Fruit fly (Drosophila melanogaster): Measurements from ENCODE around the gene Skel.

Skel gene

dm6 chr3R:10696371-10696777 lies 9.6 kb downstream of the Skel start, which contains the start of the genes pug, CG14683 and CG46459:
TSS of gene pug (plus strand) at chr3R:10696534.
TSS of gene CG14683 (plus strand) at chr3R:10696647.
TSS of gene CG46459 (plus strand) at chr3R:10696647.
- TF ChIP-seq chinmo (GFP tag; IDR thresholded peaks at IDR 0.05; ENCODE audit: partially characterized antibody) (peak; percentile 85; the same call in 3 of the 4 replicates), D19A (tag; optimal IDR thresholded peaks at IDR 0.05) (peak; percentile 1), sob (GFP tag; IDR thresholded peaks at IDR 0.05) (peak; percentile 65), CG32767 (GFP tag; IDR thresholded peaks at IDR 0.05) (no peak), tll (GFP tag; optimal IDR thresholded peaks at IDR 0.05) (no peak), peb (GFP tag; IDR thresholded peaks at IDR 0.05) (no peak), CG31224 (GFP tag; IDR thresholded peaks at IDR 0.05) (0 out of 2 replicates have a peak, but pooled peaks have one; percentile 16), scrt (GFP tag; optimal IDR thresholded peaks at IDR 0.05) (no peak), ato (GFP tag; IDR thresholded peaks at IDR 0.05; ENCODE audit: partially characterized antibody) (peak; percentile 90), CG6683 (GFP tag; optimal IDR thresholded peaks at IDR 0.05) (no peak), CG7786 (GFP tag; optimal IDR thresholded peaks at IDR 0.05) (peak; percentile 46), lilli (GFP tag; optimal IDR thresholded peaks at IDR 0.05) (peak; percentile 74), Taf1 (GFP tag; IDR thresholded peaks at IDR 0.05) (no peak), CG9797 (GFP tag; optimal IDR thresholded peaks at IDR 0.05) (no peak), bsh (GFP tag; optimal IDR thresholded peaks at IDR 0.05) (peak in 1 of 2 experiments; percentile 9), BEAF-32 (GFP tag; optimal IDR thresholded peaks at IDR 0.05) (peak; percentile 94), CG16813 (GFP tag; IDR thresholded peaks at IDR 0.05; ENCODE audit: partially characterized antibody) (peak; percentile 98), Dp (GFP tag; optimal IDR thresholded peaks at IDR 0.05) (peak; percentile 63), CG30403 (GFP tag; optimal IDR thresholded peaks at IDR 0.05) (peak; percentile 60), zen (tag; optimal IDR thresholded peaks at IDR 0.05) (peak; percentile 54), CG18764 (GFP tag; optimal IDR thresholded peaks at IDR 0.05) (no peak), lbe (GFP tag; optimal IDR thresholded peaks at IDR 0.05) (peak; percentile 51), prd (optimal IDR thresholded peaks at IDR 0.05) (no peak), prd (GFP tag; IDR thresholded peaks at IDR 0.05) (peak; percentile 48; the same call in 1 of the 3 replicates), al (GFP tag; IDR thresholded peaks at IDR 0.05) (peak; percentile 21; the same call in 1 of the 2 replicates), CG34224 (GFP tag; IDR thresholded peaks at IDR 0.05; ENCODE audit: partially characterized antibody) (peak; percentile 98), Mad (GFP tag; optimal IDR thresholded peaks at IDR 0.05) (peak; percentile 41), CG12659 (GFP tag; optimal IDR thresholded peaks at IDR 0.05) (peak; percentile 23), ssp (GFP tag; IDR thresholded peaks at IDR 0.05) (no peak), sug (tag; optimal IDR thresholded peaks at IDR 0.05) (peak; percentile 8), kni (GFP tag; optimal IDR thresholded peaks at IDR 0.05) (no peak), CG8089 (GFP tag; optimal IDR thresholded peaks at IDR 0.05) (no peak), CG14710 (tag; optimal IDR thresholded peaks at IDR 0.05) (peak; percentile 64), CG10462 (GFP tag; optimal IDR thresholded peaks at IDR 0.05) (no peak), CG11093 (GFP tag; IDR thresholded peaks at IDR 0.05) (no peak), CG6254 (GFP tag; optimal IDR thresholded peaks at IDR 0.05) (no peak), ac (GFP tag; optimal IDR thresholded peaks at IDR 0.05) (no peak), sisA (GFP tag; IDR thresholded peaks at IDR 0.05) (0 out of 2 replicates have a peak, but pooled peaks have one; percentile 6), Hr51 (GFP tag; optimal IDR thresholded peaks at IDR 0.05) (peak in 1 of 2 experiments; percentile 28), CG6272 (GFP tag; IDR thresholded peaks at IDR 0.05) (no peak; the same call in 1 of the 2 replicates), CG18262 (tag; optimal IDR thresholded peaks at IDR 0.05) (peak; percentile 26), CG12942 (GFP tag; optimal IDR thresholded peaks at IDR 0.05) (peak; percentile 4), CG14014 (GFP tag; IDR thresholded peaks at IDR 0.05) (0 out of 2 replicates have a peak, but pooled peaks have one; percentile 14), CG14965 (GFP tag; optimal IDR thresholded peaks at IDR 0.05; ENCODE audit: borderline replicate concordance) (no peak), bbx (GFP tag; IDR thresholded peaks at IDR 0.05; ENCODE audit: partially characterized antibody) (peak; percentile 95), dati (GFP tag; IDR thresholded peaks at IDR 0.05) (no peak), Oli (tag; optimal IDR thresholded peaks at IDR 0.05) (no peak), lola (GFP tag; optimal IDR thresholded peaks at IDR 0.05) (peak in 1 of 3 experiments; percentile 26), nerfin-2 (GFP tag; IDR thresholded peaks at IDR 0.05; ENCODE audit: partially characterized antibody) (peak; percentile 94)

Measured in whole organism, embryonic.